Worm (Caenorhabditis elegans) whole organism, early embryonic: Measurements from ENCODE around the gene pigt-1.

Experiments
- B0310.2 ChIP-seq: sonication (generic microtip); optimal IDR thresholded peaks from 2 replicates; lab custom pipeline; 2016; ENCODE audit warnings: mild to moderate bottlenecking, missing genetic modification characterization, missing compliant biosample characterization
- F13C5.2 ChIP-seq: sonication (generic microtip); optimal IDR thresholded peaks from 2 replicates; lab custom pipeline; 2017; ENCODE audit warnings: mild to moderate bottlenecking, missing genetic modification characterization, inconsistent platforms, missing compliant biosample characterization
- ama-1 ChIP-seq: fragments of 150-350 bp; optimal IDR thresholded peaks from 2 replicates; lab custom pipeline; 2014
- ceh-13 ChIP-seq: fragments of 200-800 bp; sonication (Bioruptor generic); optimal IDR thresholded peaks from 2 replicates; lab custom pipeline; 2018; ENCODE audit warnings: mild to moderate bottlenecking, missing genetic modification characterization, missing compliant biosample characterization
- ets-7 ChIP-seq: sonication (generic microtip); optimal IDR thresholded peaks from 2 replicates; lab custom pipeline; 2016; ENCODE audit warnings: missing genotype, missing genetic modification characterization, missing compliant biosample characterization
- hmbx-1 ChIP-seq: sonication (generic microtip); optimal IDR thresholded peaks from 2 replicates; lab custom pipeline; 2016; ENCODE audit warnings: mild to moderate bottlenecking, missing genetic modification characterization, missing compliant biosample characterization
- hmg-4 ChIP-seq: fragments of 200-800 bp; sonication (Bioruptor generic); optimal IDR thresholded peaks from 2 replicates; lab custom pipeline; 2018; ENCODE audit warnings: mild to moderate bottlenecking, missing genetic modification characterization, missing compliant biosample characterization
- pes-1 ChIP-seq: fragments of 200-800 bp; sonication (Bioruptor generic); IDR thresholded peaks from 2 replicates; pipeline ENCODE4 v1.3.6; 2022; ENCODE audit warnings: missing genetic modification reagents, missing genetic modification characterization, missing compliant biosample characterization
- scrt-1 ChIP-seq: fragments of 200-800 bp; sonication (Bioruptor generic); IDR thresholded peaks from 2 replicates; pipeline ENCODE4 v1.3.6; 2022; ENCODE audit warnings: missing genetic modification characterization, missing compliant biosample characterization
- sea-1 ChIP-seq: fragments of 200-800 bp; sonication (Bioruptor generic); conservative IDR thresholded peaks from 2 replicates; pipeline ENCODE4 v1.3.6; 2022; ENCODE audit warnings: missing genetic modification characterization, missing compliant biosample characterization
- tbx-11 ChIP-seq: fragments of 200-800 bp; sonication (Bioruptor generic); IDR thresholded peaks from 2 replicates; pipeline ENCODE4 v1.3.6; 2022; ENCODE audit warnings: missing genetic modification characterization, missing compliant biosample characterization
- tbx-37 ChIP-seq: fragments of 200-800 bp; sonication (Bioruptor generic); conservative IDR thresholded peaks from 2 replicates; pipeline ENCODE4 v1.3.6; 2022; ENCODE audit warnings: missing genetic modification reagents, missing genetic modification characterization, missing compliant biosample characterization
- tra-4 ChIP-seq: sonication (generic microtip); optimal IDR thresholded peaks from 2 replicates; lab custom pipeline; 2017; ENCODE audit warnings: missing genetic modification characterization, missing compliant biosample characterization

DNA sequence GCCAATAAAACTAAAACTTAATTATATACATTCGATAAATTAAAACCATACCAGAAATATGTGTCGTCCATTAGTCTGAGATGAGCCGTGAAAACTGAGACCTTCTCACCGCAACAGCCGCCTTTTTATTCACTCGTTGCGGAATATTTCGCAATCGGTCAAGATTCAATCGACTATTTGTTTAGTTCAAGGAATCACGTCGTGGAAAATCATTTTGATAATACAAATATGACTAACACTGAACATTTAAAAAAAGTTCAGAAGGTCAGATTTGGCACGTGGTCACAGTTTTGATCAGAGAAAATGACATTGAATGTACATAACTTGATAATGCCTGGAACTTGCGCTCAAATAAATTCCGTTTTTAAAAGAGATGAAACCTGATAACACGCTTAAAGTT, 19.9 kb downstream of the pigt-1 start, which contains the start of gene F17C11.11:
- TF ChIP-seq F13C5.2 (tag; lab: Kevin White, UChicago) (no peak), ceh-13 (GFP tag; lab: Kevin White, UChicago) (no peak), ama-1 (lab: Kevin White, UChicago) (no peak), pes-1 (GFP tag; lab: Robert Waterston, UW) (no peak), tra-4 (tag; lab: Kevin White, UChicago) (no peak), hmg-4 (GFP tag; lab: Kevin White, UChicago) (no peak), sea-1 (GFP tag; lab: Robert Waterston, UW) (no peak), B0310.2 (tag; lab: Kevin White, UChicago) (no peak), tbx-37 (GFP tag; lab: Robert Waterston, UW) (no peak), ets-7 (tag; lab: Kevin White, UChicago) (no peak), hmbx-1 (no peak), tbx-11 (GFP tag; lab: Robert Waterston, UW) (no peak), scrt-1 (GFP tag; lab: Robert Waterston, UW) (no peak)
